Worm (Caenorhabditis elegans) whole organism, early embryonic: ENCODE measurements around the gene F46B6.2.

ENCODE experiments used
- B0310.2 ChIP-seq: sonication (generic microtip); optimal IDR thresholded peaks from 2 replicates; lab custom pipeline; 2016; ENCODE audit warnings: mild to moderate bottlenecking, missing genetic modification characterization, missing compliant biosample characterization
- F13C5.2 ChIP-seq: sonication (generic microtip); optimal IDR thresholded peaks from 2 replicates; lab custom pipeline; 2017; ENCODE audit warnings: mild to moderate bottlenecking, missing genetic modification characterization, inconsistent platforms, missing compliant biosample characterization
- aly-1 ChIP-seq: sonication (generic microtip); optimal IDR thresholded peaks from 2 replicates; lab custom pipeline; 2016; ENCODE audit warnings: missing genetic modification characterization, missing compliant biosample characterization
- ama-1 ChIP-seq: fragments of 150-350 bp; optimal IDR thresholded peaks from 2 replicates; lab custom pipeline; 2014
- ceh-13 ChIP-seq: fragments of 200-800 bp; sonication (Bioruptor generic); optimal IDR thresholded peaks from 2 replicates; lab custom pipeline; 2018; ENCODE audit warnings: mild to moderate bottlenecking, missing genetic modification characterization, missing compliant biosample characterization
- ceh-36 ChIP-seq: sonication (generic microtip); optimal IDR thresholded peaks from 2 replicates; lab custom pipeline; 2016; ENCODE audit warnings: missing genetic modification characterization, inconsistent platforms, missing compliant biosample characterization
- ets-7 ChIP-seq: sonication (generic microtip); optimal IDR thresholded peaks from 2 replicates; lab custom pipeline; 2016; ENCODE audit warnings: missing genotype, missing genetic modification characterization, missing compliant biosample characterization
- flt-1 ChIP-seq: fragments of 200-800 bp; sonication (Bioruptor generic); IDR thresholded peaks from 2 replicates; pipeline ENCODE4 v1.3.6; 2022; ENCODE audit warnings: missing genetic modification characterization, missing compliant biosample characterization
- hmbx-1 ChIP-seq: sonication (generic microtip); optimal IDR thresholded peaks from 2 replicates; lab custom pipeline; 2016; ENCODE audit warnings: mild to moderate bottlenecking, missing genetic modification characterization, missing compliant biosample characterization
- hmg-4 ChIP-seq: fragments of 200-800 bp; sonication (Bioruptor generic); optimal IDR thresholded peaks from 2 replicates; lab custom pipeline; 2018; ENCODE audit warnings: mild to moderate bottlenecking, missing genetic modification characterization, missing compliant biosample characterization
- hnd-1 ChIP-seq: sonication (generic microtip); optimal IDR thresholded peaks from 2 replicates; lab custom pipeline; 2016; ENCODE audit warnings: missing genetic modification characterization, missing compliant biosample characterization
- pes-1 ChIP-seq: fragments of 200-800 bp; sonication (Bioruptor generic); IDR thresholded peaks from 2 replicates; pipeline ENCODE4 v1.3.6; 2022; ENCODE audit warnings: missing genetic modification reagents, missing genetic modification characterization, missing compliant biosample characterization
- scrt-1 ChIP-seq: fragments of 200-800 bp; sonication (Bioruptor generic); IDR thresholded peaks from 2 replicates; pipeline ENCODE4 v1.3.6; 2022; ENCODE audit warnings: missing genetic modification characterization, missing compliant biosample characterization
- sea-1 ChIP-seq: fragments of 200-800 bp; sonication (Bioruptor generic); conservative IDR thresholded peaks from 2 replicates; pipeline ENCODE4 v1.3.6; 2022; ENCODE audit warnings: missing genetic modification characterization, missing compliant biosample characterization
- tbx-11 ChIP-seq: fragments of 200-800 bp; sonication (Bioruptor generic); IDR thresholded peaks from 2 replicates; pipeline ENCODE4 v1.3.6; 2022; ENCODE audit warnings: missing genetic modification characterization, missing compliant biosample characterization
- tbx-37 ChIP-seq: fragments of 200-800 bp; sonication (Bioruptor generic); conservative IDR thresholded peaks from 2 replicates; pipeline ENCODE4 v1.3.6; 2022; ENCODE audit warnings: missing genetic modification reagents, missing genetic modification characterization, missing compliant biosample characterization
- tra-4 ChIP-seq: sonication (generic microtip); optimal IDR thresholded peaks from 2 replicates; lab custom pipeline; 2017; ENCODE audit warnings: missing genetic modification characterization, missing compliant biosample characterization

F46B6.2 gene

ce11 chrV:9758437-9758836 lies 13.6 kb upstream of the F46B6.2 start:
- no peak for TF ChIP-seq scrt-1 (GFP tag; lab: Robert Waterston, UW)
- TF ChIP-seq tra-4 (tag; lab: Kevin White, UChicago), result no peak
- TF ChIP-seq ets-7 (tag; lab: Kevin White, UChicago), result no peak
- TF ChIP-seq sea-1, result no peak
- no peak for TF ChIP-seq tbx-37 (GFP tag; lab: Robert Waterston, UW)
- no peak for TF ChIP-seq pes-1
- TF ChIP-seq hnd-1, result no peak
- TF ChIP-seq F13C5.2 (tag; lab: Kevin White, UChicago), result no peak
- no peak for TF ChIP-seq ceh-13 (GFP tag; lab: Kevin White, UChicago)
- TF ChIP-seq hmbx-1 (tag; lab: Kevin White, UChicago), result no peak
- no peak for TF ChIP-seq flt-1
- no peak for TF ChIP-seq ama-1 (lab: Kevin White, UChicago)
- TF ChIP-seq B0310.2, result no peak
- no peak for TF ChIP-seq tbx-11
- TF ChIP-seq aly-1 (tag; lab: Kevin White, UChicago), result no peak
- TF ChIP-seq ceh-36 (tag; lab: Kevin White, UChicago), result no peak
- no peak for TF ChIP-seq hmg-4

- TF ChIP-seq ama-1 (lab: Kevin White, UChicago) (no peak), flt-1 (no peak), tra-4 (tag; lab: Kevin White, UChicago) (no peak), aly-1 (tag; lab: Kevin White, UChicago) (no peak), sea-1 (no peak), F13C5.2 (tag; lab: Kevin White, UChicago) (no peak), tbx-37 (GFP tag; lab: Robert Waterston, UW) (no peak), ceh-36 (tag; lab: Kevin White, UChicago) (no peak), hmbx-1 (tag; lab: Kevin White, UChicago) (no peak), ceh-13 (GFP tag; lab: Kevin White, UChicago) (no peak), hnd-1 (no peak), B0310.2 (no peak), ets-7 (tag; lab: Kevin White, UChicago) (no peak), hmg-4 (no peak), pes-1 (no peak), tbx-11 (no peak)
Measured at ce11 chrV:9763759-9764158, 8.3 kb upstream of the F46B6.2 start.

- TF ChIP-seq ceh-36 (tag; lab: Kevin White, UChicago) (no peak), hmbx-1 (tag; lab: Kevin White, UChicago) (no peak), hnd-1 (no peak), pes-1 (no peak), tbx-37 (GFP tag; lab: Robert Waterston, UW) (no peak), sea-1 (no peak), hmg-4 (no peak), scrt-1 (GFP tag; lab: Robert Waterston, UW) (no peak), ets-7 (tag; lab: Kevin White, UChicago) (no peak), aly-1 (tag; lab: Kevin White, UChicago) (no peak), ceh-13 (GFP tag; lab: Kevin White, UChicago) (no peak), ama-1 (lab: Kevin White, UChicago) (no peak), tra-4 (tag; lab: Kevin White, UChicago) (no peak), B0310.2 (no peak), F13C5.2 (tag; lab: Kevin White, UChicago) (no peak), flt-1 (no peak), tbx-11 (no peak)
Measured at ce11 chrV:9764552-9764951, 7.5 kb upstream of the F46B6.2 start.

ce11 chrV:9765622-9766021 lies 6.5 kb upstream of the F46B6.2 start:
- TF ChIP-seq flt-1 (no peak), tbx-37 (GFP tag; lab: Robert Waterston, UW) (no peak), hmg-4 (no peak), aly-1 (tag; lab: Kevin White, UChicago) (no peak), ceh-13 (GFP tag; lab: Kevin White, UChicago) (no peak), F13C5.2 (tag; lab: Kevin White, UChicago) (no peak)

ce11 chrV:9767941-9768340 lies 4.1 kb upstream of the F46B6.2 start:
- TF ChIP-seq scrt-1 (GFP tag; lab: Robert Waterston, UW), result no peak
- no peak for TF ChIP-seq ets-7 (tag; lab: Kevin White, UChicago)
- TF ChIP-seq tbx-11, result no peak
- no peak for TF ChIP-seq pes-1
- TF ChIP-seq hmbx-1 (tag; lab: Kevin White, UChicago), result no peak
- no peak for TF ChIP-seq sea-1
- no peak for TF ChIP-seq ceh-13 (GFP tag; lab: Kevin White, UChicago)
- TF ChIP-seq hnd-1, result no peak
- TF ChIP-seq B0310.2, result no peak
- no peak for TF ChIP-seq flt-1
- no peak for TF ChIP-seq hmg-4
- no peak for TF ChIP-seq ceh-36 (tag; lab: Kevin White, UChicago)
- no peak for TF ChIP-seq ama-1 (lab: Kevin White, UChicago)

- TF ChIP-seq ceh-36 (tag; lab: Kevin White, UChicago), result no peak
- TF ChIP-seq hmbx-1 (tag; lab: Kevin White, UChicago), result no peak
- TF ChIP-seq tbx-37 (GFP tag; lab: Robert Waterston, UW), result no peak
- no peak for TF ChIP-seq tbx-11
- no peak for TF ChIP-seq F13C5.2 (tag; lab: Kevin White, UChicago)
- no peak for TF ChIP-seq aly-1 (tag; lab: Kevin White, UChicago)
- TF ChIP-seq scrt-1 (GFP tag; lab: Robert Waterston, UW), result no peak
- TF ChIP-seq ceh-13 (GFP tag; lab: Kevin White, UChicago), result no peak
- no peak for TF ChIP-seq hmg-4
- no peak for TF ChIP-seq ama-1 (lab: Kevin White, UChicago)
- TF ChIP-seq sea-1, result no peak
- no peak for TF ChIP-seq ets-7 (tag; lab: Kevin White, UChicago)
- no peak for TF ChIP-seq flt-1
- no peak for TF ChIP-seq hnd-1
- no peak for TF ChIP-seq tra-4 (tag; lab: Kevin White, UChicago)
- no peak for TF ChIP-seq pes-1
Measured at ce11 chrV:9768828-9769778, 3.0 kb upstream of the F46B6.2 start, which contains the start of gene unc-42. Gene unc-42 (minus strand): TSS chrV:9769391.

- no peak for TF ChIP-seq B0310.2
- TF ChIP-seq aly-1 (tag; lab: Kevin White, UChicago), result no peak
- TF ChIP-seq sea-1, result no peak
- TF ChIP-seq tra-4 (tag; lab: Kevin White, UChicago), result no peak
- no peak for TF ChIP-seq flt-1
- TF ChIP-seq hnd-1, result no peak
- no peak for TF ChIP-seq ceh-13 (GFP tag; lab: Kevin White, UChicago)
Measured at ce11 chrV:9771311-9771710, 774 bp upstream of the F46B6.2 start.
